Fruit fly (Drosophila melanogaster) S2 (cell line): ENCODE results near the gene CG14414.

Experiments
- CG8478 ChIP-seq: fragments of >200 bp; optimal IDR thresholded peaks from 2 replicates; lab custom pipeline; 2018
- CTCF ChIP-seq, 2 experiments: fragments of >200 bp; optimal IDR thresholded peaks; 2 replicates each; lab custom pipeline; 2018

The CG14414 gene

DNA sequence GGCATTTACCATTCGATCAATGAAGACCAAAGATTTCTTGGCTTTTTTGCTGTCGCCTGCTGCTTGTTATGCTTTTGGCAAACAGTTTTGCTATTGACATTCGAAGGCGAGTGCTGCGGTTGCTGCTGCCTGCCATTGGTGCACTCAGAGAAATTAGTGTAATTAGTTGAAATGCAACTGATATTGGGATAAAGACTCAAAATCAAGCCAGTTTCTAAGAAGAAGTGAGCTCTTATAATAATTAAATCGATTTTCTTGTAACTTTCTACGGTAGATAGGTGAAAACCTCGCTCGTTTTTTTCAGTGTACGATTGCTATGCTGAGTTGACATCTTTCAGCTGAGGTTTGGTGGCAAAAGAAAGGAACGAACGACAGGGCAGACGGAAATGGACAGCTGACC lies 41.1 kb downstream of the CG14414 start:
- TF ChIP-seq CG8478 (lab: Kevin White, UChicago): no peak
- TF ChIP-seq CTCF (optimal IDR thresholded peaks at IDR 0.05; lab: Kevin White, UChicago): no peak

DNA sequence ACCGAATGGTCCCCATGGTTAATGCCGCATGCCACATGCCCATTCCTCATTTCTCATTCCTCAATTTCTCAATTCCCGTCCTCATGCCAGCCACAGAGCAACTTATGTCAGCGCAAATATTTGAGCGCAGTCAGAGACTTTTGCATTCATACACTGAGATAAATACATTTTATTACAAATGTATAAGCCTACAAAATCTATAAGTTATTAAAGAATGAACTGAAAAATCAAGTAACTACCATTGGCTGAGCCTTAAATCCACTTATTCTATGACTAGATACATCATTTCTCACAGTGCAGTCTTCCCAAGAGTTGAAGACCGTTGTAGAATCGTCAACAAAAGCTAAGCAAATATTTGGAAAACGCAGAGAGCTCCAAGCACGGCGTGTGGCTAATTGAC lies 41.8 kb downstream of the CG14414 start:
- TF ChIP-seq CG8478 (lab: Kevin White, UChicago): no peak
- TF ChIP-seq CTCF (optimal IDR thresholded peaks at IDR 0.05; lab: Kevin White, UChicago): no peak

DNA sequence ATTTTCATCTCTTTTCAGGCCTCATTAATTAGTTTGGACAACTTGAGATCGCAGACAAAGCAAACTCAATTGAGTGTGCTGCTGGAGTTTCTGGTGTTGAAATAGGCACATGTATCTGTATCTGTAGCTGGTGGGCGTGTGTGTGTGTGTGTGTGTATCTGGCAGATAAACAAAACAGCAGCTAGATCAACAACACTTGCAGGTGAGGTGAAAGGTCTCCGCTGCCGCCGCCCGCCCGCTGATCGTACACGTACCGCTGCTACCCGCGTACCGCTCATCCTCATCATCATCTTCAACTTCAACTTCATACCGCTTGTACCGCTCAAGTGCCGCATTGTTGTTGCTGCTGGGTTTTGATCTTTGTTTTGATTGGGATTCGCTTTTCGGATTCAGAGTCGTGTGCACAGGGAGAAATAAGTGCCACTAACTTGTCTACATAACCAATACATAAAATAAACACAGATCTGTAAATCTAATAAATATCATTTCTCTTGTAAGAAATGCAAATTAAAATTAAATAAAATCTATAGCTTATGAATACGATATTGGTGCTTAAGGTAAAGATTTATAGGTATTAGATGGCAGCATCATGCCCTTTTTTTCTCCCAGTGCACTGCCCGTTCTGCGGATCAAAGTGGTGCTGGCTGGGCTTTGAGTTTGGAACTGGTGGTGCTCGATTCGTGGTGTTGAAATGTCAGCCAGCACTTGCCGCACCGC lies 46.8 kb downstream of the CG14414 start:
- TF ChIP-seq CG8478 (lab: Kevin White, UChicago) (no peak), CTCF (optimal IDR thresholded peaks at IDR 0.05; lab: Kevin White, UChicago) (no peak)

DNA sequence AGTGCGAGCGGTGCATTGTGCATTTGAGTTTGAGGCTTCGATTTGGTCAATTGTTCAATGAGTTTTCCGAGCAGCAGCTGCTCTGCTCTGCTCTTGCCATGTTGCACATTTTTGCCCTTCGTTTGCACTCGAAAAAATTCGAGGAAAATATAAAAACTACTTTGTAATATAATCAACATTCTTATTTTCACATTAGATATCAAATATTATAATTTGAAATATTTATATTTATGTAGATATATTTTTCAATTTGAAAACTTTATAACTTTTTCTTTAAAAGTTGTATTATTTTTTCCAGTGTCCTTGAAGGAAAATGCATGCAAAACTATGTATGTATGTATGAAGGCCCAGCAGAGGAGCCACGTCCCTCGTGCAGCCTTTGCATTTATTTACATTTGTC lies 49.0 kb downstream of the CG14414 start:
- no peak for TF ChIP-seq CTCF (optimal IDR thresholded peaks at IDR 0.05; lab: Kevin White, UChicago)
- no peak for TF ChIP-seq CG8478 (lab: Kevin White, UChicago)
